Fruit fly (Drosophila melanogaster) Kc167 (cell line): ENCODE results near the gene VGlut.

Experiments
- Myc ChIP-seq: fragments of >200 bp; optimal IDR thresholded peaks from 2 replicates; lab custom pipeline; 2017; ENCODE audit warnings: missing external identifiers
- Sin3A ChIP-seq: fragments of >200 bp; optimal IDR thresholded peaks from 2 replicates; lab custom pipeline; 2018; ENCODE audit warnings: missing external identifiers
- h ChIP-seq: fragments of >200 bp; optimal IDR thresholded peaks from 3 replicates; lab custom pipeline; 2018; ENCODE audit warnings: missing external identifiers
- insv ChIP-seq: fragments of >200 bp; optimal IDR thresholded peaks from 3 replicates; lab custom pipeline; 2018; ENCODE audit warnings: missing external identifiers
- psq ChIP-seq: fragments of >200 bp; optimal IDR thresholded peaks from 2 replicates; lab custom pipeline; 2017; ENCODE audit warnings: missing external identifiers
- ttk ChIP-seq: sonication (Bioruptor generic); optimal IDR thresholded peaks from 2 replicates; lab custom pipeline; 2017; ENCODE audit warnings: missing external identifiers

Gene VGlut

dm6 chr2L:2373818-2374746 is 26.0 kb upstream of the VGlut start, which contains the start of the genes CG3609 and CG15390:
Gene CG3609 (minus strand): TSS chr2L:2374627.
Gene CG15390 (plus strand): TSS chr2L:2374713.
- TF ChIP-seq psq (no peak), Myc (no peak)

DNA sequence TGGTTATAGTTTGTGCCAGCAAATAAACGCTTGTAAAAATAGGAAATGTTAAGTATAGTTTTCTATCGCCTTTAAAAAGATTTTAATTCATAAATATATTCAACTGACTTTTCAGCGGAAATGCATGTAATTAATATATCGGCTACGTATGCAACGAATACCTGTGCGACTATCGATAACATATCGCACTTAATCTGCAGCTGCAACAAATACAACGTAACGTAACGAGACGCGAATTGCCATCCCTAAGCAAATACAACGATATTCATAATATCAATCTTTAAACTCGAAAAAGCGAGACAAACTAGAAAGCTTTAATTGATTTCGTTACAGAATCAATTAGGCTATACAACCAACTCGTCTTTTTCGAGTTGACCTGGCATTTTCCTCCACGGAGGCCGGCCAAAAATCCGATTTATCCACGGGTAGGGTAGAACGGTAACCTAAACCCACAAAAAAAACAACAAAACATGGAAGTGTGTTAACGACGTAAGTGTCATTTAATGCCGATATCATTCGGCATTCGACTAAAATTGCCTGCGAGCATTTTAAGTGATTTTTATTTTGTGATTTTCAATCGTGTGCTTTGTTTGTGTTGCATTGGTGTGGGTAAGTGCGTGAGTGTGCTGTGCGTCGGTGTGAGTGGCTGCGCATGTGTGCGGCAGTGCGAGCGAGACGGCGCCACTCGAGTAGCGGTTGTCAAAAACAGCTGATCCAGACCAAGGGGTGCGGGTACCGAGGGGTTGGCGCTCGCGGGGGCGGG is 24.3 kb upstream of the VGlut start, which contains the start of gene Atxn7:
TSS of gene Atxn7 (plus strand) at position 187 of the 763 bp plus-strand sequence.
- TF ChIP-seq Myc (no peak), insv (lab: Kevin White, UChicago) (no peak), ttk (lab: Kevin White, UChicago) (no peak), Sin3A (no peak), h (lab: Kevin White, UChicago) (no peak), psq (no peak)

DNA sequence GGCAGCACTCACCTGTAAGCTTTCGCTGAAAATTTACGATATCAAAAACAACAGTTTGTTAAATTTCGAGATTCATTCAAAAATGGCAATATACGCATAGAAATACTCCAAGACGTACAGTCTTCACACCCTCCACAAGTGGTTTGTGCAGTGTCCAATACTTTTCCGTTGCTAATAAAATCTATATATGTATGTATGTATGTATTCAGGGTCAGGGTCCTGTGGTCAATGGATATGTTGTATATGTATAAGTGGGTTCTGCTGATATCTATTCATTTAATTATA is 23.7 kb upstream of the VGlut start:
- TF ChIP-seq Sin3A (no peak), h (lab: Kevin White, UChicago) (no peak), psq (no peak), insv (lab: Kevin White, UChicago) (no peak), ttk (lab: Kevin White, UChicago) (no peak)

DNA sequence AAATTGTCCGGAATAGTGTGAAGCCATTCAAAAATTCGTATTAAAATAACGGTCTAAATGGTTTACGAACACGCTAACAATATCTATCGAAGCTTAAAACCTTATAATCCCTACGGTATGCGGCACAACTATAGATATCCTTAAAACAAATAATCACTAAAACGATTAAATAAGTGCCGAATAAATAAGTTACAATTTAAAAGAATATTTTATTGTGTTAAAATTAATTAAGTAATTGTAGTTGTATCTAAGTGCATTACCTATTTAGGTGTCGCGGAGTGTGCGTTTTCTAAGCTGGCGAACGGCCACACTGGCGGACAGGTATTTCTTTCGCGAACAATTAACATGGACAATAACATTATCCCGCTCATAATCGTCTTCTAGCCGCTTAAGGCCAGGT is 19.3 kb upstream of the VGlut start, which contains the start of gene Eogt:
TSS of gene Eogt (plus strand) at position 293 of the 400 bp plus-strand sequence.
- TF ChIP-seq psq, result no peak
- TF ChIP-seq h (lab: Kevin White, UChicago), result no peak
- TF ChIP-seq ttk (lab: Kevin White, UChicago), result no peak
- TF ChIP-seq Myc, result no peak
- no peak for TF ChIP-seq insv (lab: Kevin White, UChicago)
- no peak for TF ChIP-seq Sin3A

DNA sequence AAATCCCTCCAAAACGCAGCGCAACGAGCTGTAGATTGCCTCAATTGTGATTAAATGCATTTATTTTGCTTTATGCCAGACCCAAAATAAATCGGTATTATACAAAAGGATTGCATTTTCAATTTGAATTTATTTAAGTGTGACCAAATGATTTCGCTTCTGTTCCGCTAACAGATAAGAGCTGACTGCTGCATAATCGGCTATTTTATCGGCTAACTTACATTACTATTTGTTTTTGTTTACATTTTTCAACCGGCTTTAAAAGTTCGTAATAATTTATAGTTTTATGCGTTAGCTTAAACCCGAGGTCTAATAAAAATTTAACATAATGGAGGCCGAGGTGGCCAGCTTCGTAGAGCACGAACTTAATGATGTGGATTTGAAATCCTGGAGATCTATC is 17.1 kb upstream of the VGlut start, which contains the start of gene PIG-Wa:
TSS of gene PIG-Wa (plus strand) at position 232 of the 400 bp plus-strand sequence.
- TF ChIP-seq h (lab: Kevin White, UChicago) (no peak), ttk (lab: Kevin White, UChicago) (no peak), psq (no peak), insv (lab: Kevin White, UChicago) (no peak), Sin3A (no peak), Myc (no peak)

DNA sequence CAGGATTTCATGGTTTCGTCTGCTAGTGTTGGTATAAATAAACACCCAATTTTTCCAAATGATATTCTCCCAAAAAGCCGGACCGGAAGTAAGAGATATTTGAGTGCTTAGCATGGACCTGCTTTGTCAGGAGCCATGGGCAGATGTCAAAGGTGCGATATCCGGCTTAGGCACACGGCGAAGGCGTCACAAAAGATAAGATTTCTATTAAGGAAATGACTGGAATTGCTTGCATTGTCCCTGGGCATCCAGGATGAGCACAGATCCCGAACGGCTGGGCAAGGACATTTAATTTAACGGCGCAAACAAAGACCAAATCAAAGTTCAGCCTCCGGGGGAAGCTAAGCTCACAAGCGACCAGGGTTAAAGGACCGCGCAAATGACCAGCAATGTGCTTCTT is 14.4 kb upstream of the VGlut start, which contains the start of gene CG3557:
TSS of gene CG3557 (minus strand) at position 101 of the 400 bp plus-strand sequence.
- TF ChIP-seq h (lab: Kevin White, UChicago), result no peak
- no peak for TF ChIP-seq Myc
- TF ChIP-seq Sin3A, result no peak
- TF ChIP-seq ttk (lab: Kevin White, UChicago), result no peak
- no peak for TF ChIP-seq psq
- no peak for TF ChIP-seq insv (lab: Kevin White, UChicago)

DNA sequence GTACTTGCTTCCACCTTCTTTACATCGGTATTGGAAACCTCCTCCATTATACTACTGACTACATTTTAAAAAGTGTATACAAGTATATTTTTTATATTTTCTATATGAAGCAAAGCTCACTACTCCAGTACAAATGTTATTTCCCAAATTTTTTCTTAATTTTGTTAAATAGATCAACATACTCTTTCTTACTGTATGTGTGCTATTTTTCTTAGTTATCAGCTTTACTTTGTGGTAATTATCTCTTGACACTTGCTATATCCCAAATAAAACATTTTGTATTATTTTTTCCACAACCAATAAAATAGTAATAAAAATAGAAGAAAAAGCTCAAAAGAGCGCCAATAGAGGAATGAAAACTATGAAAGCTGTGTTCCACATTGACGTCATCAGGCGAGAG is 9.5 kb upstream of the VGlut start, which contains the start of gene CG43750:
TSS of gene CG43750 (minus strand) at position 101 of the 400 bp plus-strand sequence.
- no peak for TF ChIP-seq psq
- no peak for TF ChIP-seq Myc
- TF ChIP-seq h (lab: Kevin White, UChicago), result no peak
- TF ChIP-seq Sin3A, result no peak
- TF ChIP-seq insv (lab: Kevin White, UChicago), result no peak
- TF ChIP-seq ttk (lab: Kevin White, UChicago), result no peak

DNA sequence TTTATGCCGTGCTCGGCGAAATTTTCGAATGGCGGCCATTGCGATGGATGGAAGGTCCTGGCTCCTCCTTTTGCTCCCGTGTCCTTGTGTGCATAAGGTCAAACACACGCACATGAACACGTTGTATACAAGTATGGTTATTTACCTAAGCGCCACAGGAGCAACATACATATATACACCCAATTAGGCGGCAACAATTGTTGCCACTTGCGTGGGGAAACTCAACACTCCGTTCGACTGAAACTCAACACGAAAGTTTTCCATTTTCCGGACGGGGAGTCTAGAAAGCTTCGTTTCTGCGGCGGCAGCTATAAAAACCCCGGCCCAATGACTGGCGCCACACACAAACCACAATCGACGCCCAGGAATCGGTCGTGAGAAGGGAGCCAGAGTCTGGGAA is 8.8 kb upstream of the VGlut start, which contains the start of gene CG46448:
TSS of gene CG46448 (plus strand) at position 340 of the 400 bp plus-strand sequence.
- TF ChIP-seq insv (lab: Kevin White, UChicago) (no peak), psq (no peak), Myc (no peak), h (lab: Kevin White, UChicago) (no peak), ttk (lab: Kevin White, UChicago) (no peak), Sin3A (no peak)

DNA sequence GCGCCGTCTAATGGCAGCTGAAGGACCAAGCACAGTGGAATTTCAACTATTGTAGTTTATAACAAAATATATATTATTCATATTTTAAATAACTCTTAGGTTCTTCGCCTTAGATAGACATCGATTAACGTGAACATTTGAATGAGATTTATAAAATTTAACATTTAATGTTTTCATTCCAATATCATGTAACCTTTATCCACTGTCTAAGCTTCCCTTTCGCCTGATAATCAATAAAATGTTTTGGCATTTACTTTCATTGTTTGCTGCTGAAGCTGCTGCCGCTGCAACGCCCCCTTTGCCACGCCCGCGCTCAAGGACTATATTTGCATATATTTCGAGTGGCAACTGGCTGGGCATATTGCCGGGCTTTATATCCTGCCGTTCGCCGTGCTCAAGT is 5.2 kb upstream of the VGlut start:
- TF ChIP-seq ttk (lab: Kevin White, UChicago), result no peak
- TF ChIP-seq Sin3A, result no peak
- no peak for TF ChIP-seq Myc
- no peak for TF ChIP-seq psq
- TF ChIP-seq insv (lab: Kevin White, UChicago), result no peak
- TF ChIP-seq h (lab: Kevin White, UChicago), result no peak

DNA sequence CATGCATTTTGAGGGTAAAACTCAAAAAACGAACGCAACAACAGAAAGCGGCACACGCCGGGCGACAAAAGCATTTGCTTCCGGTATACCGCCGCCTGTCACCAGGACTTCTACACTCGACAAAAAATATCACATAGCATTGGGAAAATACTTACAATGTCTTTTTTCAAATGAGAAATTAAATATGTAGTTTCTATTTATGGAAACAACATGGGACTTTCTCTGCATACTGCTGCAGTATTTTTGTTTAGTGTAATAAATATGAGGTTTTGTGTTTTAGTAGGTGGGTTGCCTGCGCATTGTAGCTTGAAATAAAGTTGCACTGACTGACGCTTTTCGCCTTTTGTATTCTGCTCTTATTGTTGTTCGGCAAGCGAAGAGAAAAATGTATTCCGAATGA is 3.0 kb upstream of the VGlut start:
- TF ChIP-seq ttk (lab: Kevin White, UChicago) (no peak), Sin3A (no peak), h (lab: Kevin White, UChicago) (no peak), insv (lab: Kevin White, UChicago) (no peak), Myc (no peak), psq (no peak)

- TF ChIP-seq Myc (no peak), insv (lab: Kevin White, UChicago) (no peak), h (lab: Kevin White, UChicago) (no peak), ttk (lab: Kevin White, UChicago) (no peak), Sin3A (no peak), psq (no peak)
Observed at dm6 chr2L:2398459-2398858, 1.6 kb upstream of the VGlut start.

DNA sequence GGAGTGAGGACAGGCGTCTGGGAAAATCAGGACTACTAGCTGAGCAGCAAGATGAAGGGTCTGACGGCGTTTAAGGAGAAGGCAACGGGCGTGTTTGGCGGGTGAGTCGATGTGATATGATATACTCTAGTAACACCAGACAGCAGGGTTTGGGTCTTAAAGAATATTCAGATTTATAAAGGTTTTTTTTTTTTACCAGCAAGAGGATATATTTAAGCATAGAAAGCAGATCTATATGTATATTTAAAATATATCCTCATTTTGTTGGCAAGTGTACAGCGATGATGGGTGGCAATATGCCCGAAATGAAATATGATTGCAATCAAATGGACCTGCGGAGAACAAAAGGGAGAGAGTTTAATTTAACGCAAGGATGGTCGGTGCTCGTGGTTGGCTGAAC is 2.1 kb downstream of the VGlut start:
- no peak for TF ChIP-seq ttk (lab: Kevin White, UChicago)
- no peak for TF ChIP-seq psq
- no peak for TF ChIP-seq Sin3A
- TF ChIP-seq Myc, result no peak
- no peak for TF ChIP-seq insv (lab: Kevin White, UChicago)
- no peak for TF ChIP-seq h (lab: Kevin White, UChicago)
